Fruit fly (Drosophila melanogaster) ovary, adult (tissue): Measurements from ENCODE around the gene GIIIspla2.

Experiments used
- CG17801 ChIP-seq: fragments of 200-800 bp; optimal IDR thresholded peaks from 2 replicates; lab custom pipeline; 2019; ENCODE audit warnings: missing biosample characterization, mild to moderate bottlenecking, missing genetic modification characterization, moderate library complexity; ENCODE audit not compliant: partially characterized antibody

GIIIspla2 gene

DNA sequence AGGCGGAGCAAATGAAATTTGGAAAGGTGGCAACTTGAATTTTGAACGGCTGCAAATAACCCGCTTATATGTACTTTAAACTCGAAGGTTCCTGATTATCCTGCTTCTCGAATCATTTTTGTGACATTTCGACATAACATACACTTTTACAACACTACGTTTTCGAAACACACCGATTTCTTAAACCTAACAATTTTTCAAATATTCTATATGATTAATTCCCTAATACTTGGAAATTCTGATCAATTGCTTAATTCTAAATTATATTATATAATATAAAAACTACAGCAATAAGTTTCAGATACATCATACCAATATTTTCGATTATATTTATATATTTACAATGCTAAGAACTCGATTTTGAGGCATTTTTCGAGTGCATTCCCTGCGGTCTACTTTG is 5.3 kb downstream of the GIIIspla2 start, which contains the start of gene CG10761:
Gene CG10761 (minus strand): TSS at position 101 of the 400 bp plus-strand sequence.
- TF ChIP-seq CG17801 (GFP tag; lab: Kevin White, UChicago), result no peak

DNA sequence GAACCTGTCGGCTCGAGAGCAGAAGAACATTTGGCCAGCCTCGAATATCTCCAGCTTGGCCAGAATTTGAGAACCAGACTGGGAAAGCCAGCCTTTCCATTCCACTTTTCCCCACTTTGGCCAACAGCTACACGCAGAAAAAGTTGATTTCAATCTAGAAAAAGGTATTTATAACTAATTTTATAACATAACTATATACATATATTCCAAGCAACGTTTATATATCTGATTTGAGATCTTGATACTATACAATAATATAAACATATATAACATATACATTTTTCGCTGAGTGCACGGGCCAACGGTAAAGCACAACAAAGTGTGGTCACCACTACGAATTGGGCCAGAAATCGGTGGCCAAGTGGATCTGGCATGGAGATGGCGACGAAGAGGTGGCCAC is 6.0 kb downstream of the GIIIspla2 start:
- no peak for TF ChIP-seq CG17801 (GFP tag; lab: Kevin White, UChicago)

DNA sequence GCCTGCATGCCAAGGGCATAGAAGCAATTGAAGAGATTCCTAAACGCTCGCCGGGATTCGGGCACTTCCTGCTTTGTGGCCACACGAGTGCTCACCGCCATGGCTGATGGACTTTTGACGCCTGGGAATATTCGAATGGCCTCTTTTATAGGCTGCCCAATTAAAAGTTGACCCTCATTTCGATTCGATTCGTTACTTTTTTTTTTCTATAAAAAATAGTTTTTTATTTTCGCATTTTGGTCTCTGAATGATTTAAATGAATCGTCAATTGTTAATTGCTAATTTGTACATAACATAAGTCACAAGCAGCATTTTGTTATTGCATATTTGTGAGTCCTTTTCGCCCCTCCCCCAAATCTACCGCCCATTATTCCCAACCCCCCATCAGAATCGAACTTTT is 8.2 kb downstream of the GIIIspla2 start, which contains the start of gene Or7a:
Gene Or7a (minus strand): TSS at position 101 of the 400 bp plus-strand sequence.
- no peak for TF ChIP-seq CG17801 (GFP tag; lab: Kevin White, UChicago)

DNA sequence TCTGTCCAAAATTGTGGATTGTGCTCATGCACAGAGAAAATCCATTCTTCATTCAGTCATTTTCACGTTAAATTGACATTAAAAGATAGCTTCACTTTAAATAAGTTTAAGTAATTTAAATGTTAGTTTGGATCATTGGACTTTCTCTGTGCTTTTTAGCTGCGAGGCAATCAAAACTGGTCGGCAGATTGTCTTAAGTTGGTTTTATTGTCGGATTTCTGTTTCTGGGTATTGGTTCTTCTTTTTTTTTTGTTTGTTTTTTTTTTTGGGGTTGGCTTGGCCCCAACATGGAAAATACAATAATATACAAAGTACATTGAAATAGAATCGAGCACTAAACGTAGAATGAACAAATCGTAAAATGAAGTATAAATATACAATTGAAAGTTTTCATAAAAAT is 12.7 kb downstream of the GIIIspla2 start, which contains the start of gene CG2278:
Gene CG2278 (minus strand): TSS at position 101 of the 400 bp plus-strand sequence.
- no peak for TF ChIP-seq CG17801 (GFP tag; lab: Kevin White, UChicago)

DNA sequence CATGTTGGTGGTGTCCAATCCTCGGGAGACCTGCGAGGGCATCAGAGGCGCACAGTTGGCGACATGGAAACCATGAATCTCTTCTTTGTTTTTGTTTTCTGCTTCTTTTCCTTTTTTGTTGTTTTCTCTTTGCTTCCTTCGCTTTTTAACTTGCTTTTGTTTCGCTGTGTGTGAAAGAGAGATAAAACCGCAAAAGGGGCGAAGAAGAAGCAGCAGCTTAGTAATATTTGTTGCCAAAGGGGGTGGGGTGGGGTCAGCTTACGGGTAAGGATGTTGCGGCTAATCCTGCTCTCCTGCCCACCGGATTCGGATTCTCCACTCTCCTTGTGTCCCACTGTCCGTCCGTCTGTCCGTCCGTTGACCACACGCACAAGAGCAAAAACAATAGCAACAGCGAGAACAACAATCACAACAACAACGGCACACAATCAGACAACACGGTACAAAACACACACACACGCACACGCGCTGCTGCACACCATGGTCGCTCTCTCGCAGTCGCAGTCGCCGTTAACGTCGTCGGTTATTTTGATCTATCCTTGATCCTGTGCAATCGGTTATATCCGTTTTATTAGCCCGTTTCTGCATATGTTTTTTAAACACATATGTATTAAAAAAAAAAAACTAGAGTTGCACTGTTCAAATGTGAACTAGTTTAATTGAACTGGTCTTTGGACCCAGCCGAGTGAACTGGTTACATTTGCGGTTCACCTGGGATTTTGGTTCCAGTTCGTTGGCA is 19.0 kb downstream of the GIIIspla2 start:
- peak; percentile 18 for TF ChIP-seq CG17801 (GFP tag; lab: Kevin White, UChicago)

DNA sequence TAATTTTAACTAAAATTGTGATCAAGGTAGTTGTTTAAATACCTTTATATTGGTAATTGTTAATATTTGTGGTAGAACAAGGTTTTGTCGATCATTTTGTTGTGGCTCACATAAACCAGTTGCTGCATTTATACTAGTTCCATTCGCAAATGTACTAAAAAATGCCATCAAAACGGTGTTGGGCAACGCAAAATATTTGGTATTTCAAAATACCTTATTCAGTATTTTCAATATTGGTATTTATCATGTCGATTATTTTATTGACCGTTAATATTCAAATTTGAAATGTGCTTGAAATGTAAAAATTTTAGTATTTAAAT is 19.6 kb downstream of the GIIIspla2 start, which contains the start of gene slpr:
Gene slpr (minus strand): TSS at position 156 of the 320 bp plus-strand sequence.
- TF ChIP-seq CG17801 (GFP tag; lab: Kevin White, UChicago), result no peak

DNA sequence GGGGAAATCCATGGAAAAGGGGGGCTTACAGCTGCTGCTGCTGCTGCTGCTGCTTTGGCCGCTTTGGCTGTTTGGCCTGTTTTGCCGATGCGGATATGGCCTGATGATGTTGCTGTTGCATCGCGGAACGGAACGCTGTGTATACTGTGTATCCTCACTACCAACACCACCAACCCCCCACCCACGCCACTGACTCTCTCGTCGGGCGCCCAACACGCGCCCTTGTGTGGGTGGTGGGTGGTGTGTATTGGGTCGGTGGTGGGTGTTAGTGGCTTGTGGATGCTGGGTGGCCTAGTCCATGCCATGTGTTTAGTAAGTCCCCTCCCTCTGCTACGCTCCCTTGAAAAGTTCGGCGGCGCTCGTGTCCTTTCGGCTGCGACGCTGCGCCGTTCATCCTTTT is 20.3 kb downstream of the GIIIspla2 start:
- TF ChIP-seq CG17801 (GFP tag; lab: Kevin White, UChicago), result no peak

DNA sequence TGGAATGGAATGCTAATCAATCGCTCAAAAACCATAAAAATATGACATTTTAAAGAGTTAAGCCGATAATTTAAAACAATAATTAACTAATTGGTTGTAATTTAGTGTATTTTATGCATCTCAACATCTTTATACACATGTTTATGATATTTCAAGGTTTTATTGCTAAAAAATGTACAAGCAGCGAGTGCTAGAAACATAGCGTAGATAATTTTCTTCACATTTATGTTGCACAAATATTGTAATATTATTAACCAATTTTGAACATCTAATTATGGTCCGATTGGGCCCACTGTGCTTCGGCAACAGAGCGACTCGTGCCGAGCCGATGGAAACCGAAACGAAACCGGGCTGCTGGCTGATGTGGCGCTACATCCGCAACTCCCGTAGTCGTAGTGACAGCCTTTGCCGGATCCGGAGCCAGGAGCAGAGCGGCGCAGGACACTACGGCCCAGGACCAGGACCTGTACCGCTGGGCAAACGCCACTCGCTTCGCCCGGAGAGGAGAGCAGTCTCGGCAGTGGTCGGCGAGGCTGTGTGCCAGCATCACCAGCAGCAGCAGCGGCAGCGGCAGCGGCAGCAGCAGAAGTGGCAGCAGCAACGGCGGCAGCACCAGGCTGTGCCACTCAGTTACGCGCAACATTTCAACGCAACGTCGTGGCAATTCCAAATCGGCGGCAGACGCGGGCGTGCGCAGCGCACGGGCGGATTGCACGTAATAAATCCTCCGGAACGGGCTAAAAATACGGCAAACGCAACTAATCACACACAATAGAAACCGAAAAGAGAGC is 20.9 kb downstream of the GIIIspla2 start, which contains the start of gene sdt:
Gene sdt (plus strand): TSS at position 385 of the 791 bp plus-strand sequence.
- TF ChIP-seq CG17801 (GFP tag; lab: Kevin White, UChicago), result no peak

DNA sequence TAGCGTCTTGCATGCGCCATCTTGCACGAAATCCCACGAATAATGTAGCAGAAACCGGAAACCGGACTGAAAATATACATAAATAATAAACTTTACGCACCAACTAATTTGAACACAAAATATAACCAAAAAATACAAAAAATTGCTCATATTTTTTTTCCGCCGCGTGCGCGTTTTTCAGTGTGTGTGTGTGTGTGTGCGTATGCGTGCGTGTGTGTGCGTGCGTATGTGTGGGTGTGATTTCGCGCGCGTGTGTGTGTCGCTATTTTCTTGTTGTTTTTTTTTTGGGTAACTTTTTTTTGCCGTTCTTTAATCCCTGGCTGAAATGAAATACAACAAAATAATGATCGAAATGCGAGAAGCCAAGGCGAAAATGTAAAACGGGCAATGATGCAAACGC is 21.6 kb downstream of the GIIIspla2 start:
- TF ChIP-seq CG17801 (GFP tag; lab: Kevin White, UChicago), result no peak

DNA sequence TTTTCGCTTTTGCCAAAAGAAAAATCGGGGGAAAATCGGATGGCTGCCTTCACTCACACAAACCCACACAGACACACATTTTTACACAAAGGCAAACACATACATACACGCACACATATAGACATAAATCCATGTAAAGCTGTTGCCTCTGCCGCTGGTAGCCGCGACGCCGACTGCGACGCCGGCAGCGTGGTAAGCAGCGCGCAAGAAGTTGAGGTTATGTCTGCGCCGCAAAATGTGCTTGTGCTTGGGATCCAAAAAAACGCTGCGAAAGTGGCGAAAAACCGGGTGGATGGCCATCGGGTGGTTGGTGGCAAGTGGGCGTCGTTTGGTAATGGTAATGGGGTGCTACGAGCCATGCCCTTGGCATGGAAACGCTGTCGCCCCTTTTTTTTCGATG is 22.4 kb downstream of the GIIIspla2 start:
- no peak for TF ChIP-seq CG17801 (GFP tag; lab: Kevin White, UChicago)

DNA sequence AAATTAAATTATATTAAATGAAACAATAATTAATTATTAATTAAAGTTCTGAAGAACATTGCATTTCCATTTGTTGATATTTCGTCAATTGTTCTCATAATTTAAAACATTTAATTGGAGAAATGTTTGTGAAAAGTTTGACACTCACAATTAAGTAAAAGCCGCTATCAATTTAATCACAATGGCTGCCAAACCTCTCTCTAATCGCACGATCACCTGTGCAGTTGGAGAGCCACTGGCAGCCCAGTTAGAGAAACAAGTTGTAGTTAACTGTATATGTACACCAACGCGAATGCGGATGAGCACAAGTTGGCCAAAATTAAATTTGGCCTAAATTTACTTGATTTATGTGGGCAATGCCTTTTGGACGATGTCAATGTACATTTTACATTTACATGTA is 34.8 kb downstream of the GIIIspla2 start:
- no peak for TF ChIP-seq CG17801 (GFP tag; lab: Kevin White, UChicago)

DNA sequence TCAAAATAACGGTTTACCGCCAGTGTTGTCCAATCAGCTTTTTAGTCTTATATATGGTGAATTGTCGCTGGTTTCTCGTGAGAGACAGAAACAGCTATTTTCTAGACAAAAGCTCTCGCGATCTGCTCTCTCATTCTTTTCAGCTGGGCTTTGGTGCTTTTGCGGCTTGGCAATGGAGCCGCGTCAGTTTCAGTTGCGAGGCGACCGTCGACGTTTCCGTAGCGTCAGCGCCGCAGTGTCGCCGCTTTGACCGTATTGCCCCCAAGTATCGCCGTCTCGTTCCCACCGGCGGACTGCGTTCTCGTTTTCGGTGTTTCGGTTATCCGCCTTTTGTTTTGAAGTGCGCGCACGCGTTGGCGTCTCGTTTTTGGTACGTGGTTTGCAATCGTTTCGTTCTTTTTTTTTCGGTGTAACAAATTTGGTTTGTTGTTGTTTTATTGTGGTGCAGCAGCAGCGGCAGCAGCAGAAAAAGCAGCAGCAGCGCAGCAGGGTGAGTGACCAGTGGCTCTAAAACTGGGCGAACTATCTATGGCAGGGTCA is 35.7 kb downstream of the GIIIspla2 start:
- TF ChIP-seq CG17801 (GFP tag; lab: Kevin White, UChicago), result peak; percentile 83

DNA sequence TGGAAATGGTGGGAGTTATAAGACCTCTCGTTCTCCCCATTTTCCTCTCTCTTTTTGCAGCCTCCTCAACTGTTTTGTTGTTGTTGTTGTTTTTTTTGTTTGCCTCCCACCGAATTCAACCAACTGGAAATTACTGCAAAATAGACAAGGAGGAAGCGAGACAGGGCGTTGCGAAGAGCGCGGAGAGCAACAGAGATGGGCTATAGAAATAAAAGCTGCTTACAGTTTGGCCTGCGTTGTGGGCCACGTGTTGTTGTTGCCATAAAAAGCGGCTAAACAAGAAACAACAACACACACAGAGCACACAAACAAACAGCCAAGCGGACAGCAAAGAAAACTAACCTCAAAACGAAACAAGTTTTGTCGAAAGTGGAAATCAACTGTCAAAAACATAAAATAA is 37.1 kb downstream of the GIIIspla2 start:
- no peak for TF ChIP-seq CG17801 (GFP tag; lab: Kevin White, UChicago)

DNA sequence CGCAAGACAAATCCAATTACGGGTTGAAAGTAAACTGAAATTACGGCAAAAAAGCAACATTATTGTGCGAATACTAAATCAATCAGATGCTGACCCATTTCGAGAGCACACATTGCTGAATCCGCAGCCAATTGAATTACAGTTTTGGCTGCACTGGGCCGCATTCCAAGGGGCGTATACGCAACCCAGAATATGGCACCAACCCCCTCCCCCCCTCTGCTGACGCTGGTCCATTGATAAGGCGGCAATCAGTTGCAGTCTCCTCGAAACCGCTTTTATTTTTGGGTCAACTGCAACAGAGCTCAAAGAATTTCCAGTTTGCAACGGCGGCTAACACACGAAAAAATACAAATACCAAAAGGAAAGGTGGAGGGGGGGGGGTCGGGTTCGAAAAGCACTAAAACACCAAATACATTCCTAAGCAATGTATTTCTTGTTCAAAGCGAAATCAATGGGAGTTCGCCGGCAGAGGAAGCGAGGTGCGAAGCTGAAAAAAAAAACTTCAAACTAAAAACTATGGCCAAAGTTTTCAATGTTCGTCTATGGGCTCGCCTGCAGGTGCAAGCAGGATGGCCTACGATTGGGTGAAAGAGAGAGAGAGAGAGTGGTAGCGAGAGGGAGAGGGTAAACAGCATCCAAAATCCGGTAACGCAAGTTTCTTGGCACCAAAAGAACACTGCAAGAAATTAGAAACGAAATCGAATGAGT is 38.2 kb downstream of the GIIIspla2 start:
- TF ChIP-seq CG17801 (GFP tag; lab: Kevin White, UChicago), result no peak

DNA sequence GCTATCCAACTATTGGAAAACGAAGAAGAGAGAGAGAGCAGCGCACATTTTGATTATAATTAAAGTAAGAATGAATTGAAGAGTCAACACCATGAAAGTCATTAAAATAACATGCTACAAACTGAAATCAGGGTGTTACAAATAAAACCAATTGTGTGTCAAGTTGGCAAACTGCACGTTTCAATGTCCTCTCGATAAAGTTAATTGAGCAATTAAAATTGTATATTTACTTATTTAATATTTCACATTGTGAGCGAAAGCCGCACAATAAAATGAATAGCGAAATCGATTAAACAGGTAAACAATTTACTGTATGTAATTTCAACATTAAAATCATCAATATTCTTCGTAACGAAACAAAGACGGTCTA is 38.7 kb downstream of the GIIIspla2 start:
- no peak for TF ChIP-seq CG17801 (GFP tag; lab: Kevin White, UChicago)
